Worm (Caenorhabditis elegans) whole organism, L2 larva: ENCODE results near the gene C03E10.1.

Experiments
- ZK546.5 ChIP-seq: sonication (generic microtip); optimal IDR thresholded peaks from 2 replicates; lab custom pipeline; 2017; ENCODE audit warnings: missing biosample characterization, missing genetic modification characterization
- lin-39 ChIP-seq: fragments of 150-350 bp; optimal IDR thresholded peaks from 2 replicates; lab custom pipeline; 2014; ENCODE audit warnings: missing biosample characterization, missing genetic modification reagents, missing genetic modification characterization
- sma-9 ChIP-seq, 2 experiments: fragments of 150-350 bp in 1 of 2; sonication (generic microtip) in 1 of 2; optimal IDR thresholded peaks; 2 replicates each; lab custom pipeline; 2014 to 2016; ENCODE audit warnings: missing genetic modification characterization in 2 of 2, mild to moderate bottlenecking in 1 of 2, missing biosample characterization in 1 of 2, missing compliant biosample characterization in 1 of 2, missing genetic modification reagents in 1 of 2, moderate library complexity in 1 of 2
- unc-62 ChIP-seq: fragments of 150-350 bp; optimal IDR thresholded peaks from 2 replicates; lab custom pipeline; 2014; ENCODE audit warnings: missing biosample characterization, missing genetic modification reagents, missing genetic modification characterization

- TF ChIP-seq unc-62 = no peak
- peak; percentile 29 for TF ChIP-seq sma-9 (GFP tag; optimal IDR thresholded peaks at IDR 0.05; lab: Kevin White, UChicago)
- TF ChIP-seq sma-9 (tag; optimal IDR thresholded peaks at IDR 0.05; lab: Kevin White, UChicago) = no peak
- TF ChIP-seq lin-39 = no peak
- TF ChIP-seq ZK546.5 (tag; lab: Kevin White, UChicago) = no peak
Observed at ce11 chrV:11265482-11265881, 25.5 kb upstream of the C03E10.1 start, which contains the start of gene cln-3.1.
